Worm (Caenorhabditis elegans) whole organism, midembryonic: ENCODE data around the gene ugt-21.

Experiments used
- klf-2 ChIP-seq: fragments of 200-800 bp; sonication (Bioruptor generic); conservative IDR thresholded peaks from 2 replicates; pipeline ENCODE4 v1.3.6; 2022; ENCODE audit warnings: missing genetic modification reagents, missing genetic modification characterization, missing compliant biosample characterization
- ref-1 ChIP-seq: fragments of 200-800 bp; sonication (Bioruptor generic); conservative IDR thresholded peaks from 2 replicates; pipeline ENCODE4 v1.3.6; 2022; ENCODE audit warnings: missing genetic modification reagents, missing genetic modification characterization, missing compliant biosample characterization
- tab-1 ChIP-seq: fragments of 200-800 bp; sonication (Bioruptor generic); IDR thresholded peaks from 2 replicates; pipeline ENCODE4 v1.3.6; 2022; ENCODE audit warnings: missing genetic modification characterization, missing compliant biosample characterization

DNA sequence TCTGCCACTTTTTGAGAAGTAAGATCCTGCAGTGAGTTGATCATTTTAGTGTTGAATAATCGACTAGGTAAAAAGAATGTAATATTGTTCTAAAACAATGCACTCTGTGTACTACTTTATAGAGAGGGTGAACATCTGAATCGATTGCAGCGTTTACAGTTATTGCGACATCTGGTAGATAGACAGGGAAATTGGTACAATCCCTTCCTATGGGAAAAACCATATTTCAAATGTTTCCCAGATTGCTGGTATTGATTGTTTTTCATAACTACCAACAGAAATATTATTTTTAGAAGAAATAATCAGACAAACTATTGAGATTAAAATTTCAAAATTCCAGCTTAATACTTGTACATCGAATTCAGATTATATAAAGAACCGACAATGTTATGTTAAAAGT, 15.1 kb upstream of the ugt-21 start, which contains the start of gene gadr-2:
- TF ChIP-seq ref-1 (GFP tag; lab: Robert Waterston, UW) (no peak), klf-2 (GFP tag; lab: Robert Waterston, UW) (no peak), tab-1 (GFP tag; lab: Robert Waterston, UW) (no peak)
